Worm (Caenorhabditis elegans): Measurements from ENCODE around the gene egrh-3.

The egrh-3 gene

ce11 chrIV:2664901-2665201 lies 23.7 kb downstream of the egrh-3 start (continued):
- TF ChIP-seq die-1 (tag; optimal IDR thresholded peaks at IDR 0.05) (peak; percentile 94), ztf-6 (GFP tag; IDR thresholded peaks at IDR 0.05) (no peak), Y79H2A.3 (GFP tag; conservative IDR thresholded peaks at IDR 0.05) (0 out of 2 replicates have a peak, but pooled peaks have one; percentile 62), F39B2.1 (GFP tag; IDR thresholded peaks at IDR 0.05) (no peak), him-1 (tag; optimal IDR thresholded peaks at IDR 0.05) (no peak), cebp-2 (GFP tag; IDR thresholded peaks at IDR 0.05) (0 out of 2 replicates have a peak, but pooled peaks have one; percentile 65), D2030.7 (GFP tag; IDR thresholded peaks at IDR 0.05) (peak; percentile 30; the same call in 1 of the 2 replicates), sptf-2 (GFP tag; optimal IDR thresholded peaks at IDR 0.05) (no peak), F52B5.7 (tag; optimal IDR thresholded peaks at IDR 0.05) (peak; percentile 71), ceh-40 (GFP tag; IDR thresholded peaks at IDR 0.05) (no peak), F57A8.1 (GFP tag; optimal IDR thresholded peaks at IDR 0.05) (no peak), akir-1 (GFP tag; optimal IDR thresholded peaks at IDR 0.05) (no peak), zfh-2 (GFP tag; conservative IDR thresholded peaks at IDR 0.05) (no peak), chd-7 (tag; optimal IDR thresholded peaks at IDR 0.05) (no peak), F10E7.11 (tag; optimal IDR thresholded peaks at IDR 0.05) (no peak), ztf-18 (tag; optimal IDR thresholded peaks at IDR 0.05) (peak; percentile 59), Y95B8A.8 (GFP tag; IDR thresholded peaks at IDR 0.05) (no peak), attf-6 (GFP tag; IDR thresholded peaks at IDR 0.05) (no peak), zim-3 (tag; optimal IDR thresholded peaks at IDR 0.05) (peak; percentile 16), cebp-1 (GFP tag; IDR thresholded peaks at IDR 0.05) (no peak), cebp-1 (tag; optimal IDR thresholded peaks at IDR 0.05) (peak; percentile 39), nfya-1 (tag; optimal IDR thresholded peaks at IDR 0.05; ENCODE audit: borderline replicate concordance, insufficient read depth) (no peak), pha-4 (tag; optimal IDR thresholded peaks at IDR 0.05) (no peak), ceh-100 (GFP tag; IDR thresholded peaks at IDR 0.05) (no peak), ztf-26 (tag; optimal IDR thresholded peaks at IDR 0.05) (peak; percentile 25), mcd-1 (GFP tag; IDR thresholded peaks at IDR 0.05) (no peak), gei-17 (GFP tag; optimal IDR thresholded peaks at IDR 0.05) (no peak), F33H1.4 (GFP tag; IDR thresholded peaks at IDR 0.05) (0 out of 2 replicates have a peak, but pooled peaks have one; percentile 18), fkh-3 (tag; optimal IDR thresholded peaks at IDR 0.05) (no peak), rpc-1 (optimal IDR thresholded peaks at IDR 0.05) (peak; percentile 73), rpc-1 (tag; optimal IDR thresholded peaks at IDR 0.05) (peak; percentile 85), unc-130 (GFP tag; optimal IDR thresholded peaks at IDR 0.05) (no peak), C17E4.6 (GFP tag; IDR thresholded peaks at IDR 0.05) (no peak; the same call in 1 of the 2 replicates), F55B11.4 (tag; optimal IDR thresholded peaks at IDR 0.05; ENCODE audit: borderline replicate concordance, insufficient read depth) (no peak), bed-1 (GFP tag; IDR thresholded peaks at IDR 0.05) (no peak), athp-1 (tag; optimal IDR thresholded peaks at IDR 0.05) (peak; percentile 56), mel-28 (tag; optimal IDR thresholded peaks at IDR 0.05; ENCODE audit: borderline replicate concordance) (no peak), hmg-1.2 (GFP tag; IDR thresholded peaks at IDR 0.05) (peak; percentile 36; the same call in 1 of the 2 replicates), sea-2 (GFP tag; IDR thresholded peaks at IDR 0.05) (no peak), tbp1 (GFP tag; optimal IDR thresholded peaks at IDR 0.05) (peak; percentile 98), ceh-79 (tag; optimal IDR thresholded peaks at IDR 0.05) (no peak), ztf-3 (GFP tag; optimal IDR thresholded peaks at IDR 0.05) (no peak), ztf-28 (GFP tag; IDR thresholded peaks at IDR 0.05) (no peak), attf-3 (GFP tag; conservative IDR thresholded peaks at IDR 0.05) (no peak), F49E8.2 (tag; optimal IDR thresholded peaks at IDR 0.05; ENCODE audit: insufficient read depth) (no peak), dox-1 (GFP tag; IDR thresholded peaks at IDR 0.05) (peak; percentile 38; the same call in 1 of the 2 replicates), F57C9.4 (tag; optimal IDR thresholded peaks at IDR 0.05) (no peak), K12H6.12 (tag; optimal IDR thresholded peaks at IDR 0.05) (no peak), dpl-1 (GFP tag; optimal IDR thresholded peaks at IDR 0.05) (no peak), unc-62 (GFP tag; optimal IDR thresholded peaks at IDR 0.05) (no peak)

All from whole organism, young adult.